Worm (Caenorhabditis elegans) whole organism, young adult: ENCODE results near the gene idpa-2.

Source experiments
- B0336.3 ChIP-seq: fragments of 200-800 bp; sonication (Bioruptor generic); IDR thresholded peaks from 2 replicates; pipeline ENCODE4 v1.3.6; 2022; ENCODE audit warnings: missing genetic modification characterization, missing compliant biosample characterization
- C06A6.2 ChIP-seq: fragments of 200-800 bp; sonication (Bioruptor generic); conservative IDR thresholded peaks from 2 replicates; pipeline ENCODE4 v1.3.6; 2022; ENCODE audit warnings: missing genetic modification characterization, missing compliant biosample characterization
- F10E7.11 ChIP-seq: sonication (generic microtip); optimal IDR thresholded peaks from 2 replicates; lab custom pipeline; 2017; ENCODE audit warnings: mild to moderate bottlenecking, missing genetic modification characterization, moderate library complexity, missing compliant biosample characterization
- F22D6.2 ChIP-seq: sonication (generic microtip); optimal IDR thresholded peaks from 2 replicates; lab custom pipeline; 2016; ENCODE audit warnings: mild to moderate bottlenecking, missing genetic modification characterization, missing compliant biosample characterization
- F23B12.7 ChIP-seq: sonication (generic microtip); optimal IDR thresholded peaks from 2 replicates; lab custom pipeline; 2017; ENCODE audit warnings: missing genetic modification characterization, mild to moderate bottlenecking, missing compliant biosample characterization, antibody characterized with exemption, moderate library complexity; ENCODE audit not compliant: insufficient read depth
- F33H1.4 ChIP-seq: fragments of 200-800 bp; sonication (Bioruptor generic); IDR thresholded peaks from 2 replicates; pipeline ENCODE4 v1.3.6; 2022; ENCODE audit warnings: missing genetic modification reagents, missing genetic modification characterization, missing compliant biosample characterization
- F52B5.7 ChIP-seq: sonication (generic microtip); optimal IDR thresholded peaks from 2 replicates; lab custom pipeline; 2016; ENCODE audit warnings: mild to moderate bottlenecking, missing genetic modification characterization, missing compliant biosample characterization
- F55B11.4 ChIP-seq: sonication (generic microtip); optimal IDR thresholded peaks from 2 replicates; lab custom pipeline; 2016; ENCODE audit warnings: missing compliant biosample characterization, missing genetic modification characterization, borderline replicate concordance; ENCODE audit not compliant: insufficient read depth
- F57A8.1 ChIP-seq: fragments of 200-800 bp; sonication (Bioruptor generic); optimal IDR thresholded peaks from 2 replicates; lab custom pipeline; 2018; ENCODE audit warnings: mild to moderate bottlenecking, missing genetic modification characterization, moderate library complexity, missing compliant biosample characterization
- K12H6.12 ChIP-seq: fragments of 200-800 bp; sonication (Bioruptor generic); optimal IDR thresholded peaks from 2 replicates; lab custom pipeline; 2018; ENCODE audit warnings: mild to moderate bottlenecking, missing genetic modification characterization, missing compliant biosample characterization
- Y53F4B.3 ChIP-seq: fragments of 200-800 bp; sonication (Bioruptor generic); IDR thresholded peaks from 2 replicates; pipeline ENCODE4 v1.3.6; 2022; ENCODE audit warnings: missing genetic modification reagents, missing genetic modification characterization, missing compliant biosample characterization
- Y95B8A.8 ChIP-seq: fragments of 200-800 bp; sonication (Bioruptor generic); IDR thresholded peaks from 2 replicates; pipeline ENCODE4 v1.3.6; 2022; ENCODE audit warnings: missing genetic modification reagents, missing genetic modification characterization, missing compliant biosample characterization
- ZK185.1 ChIP-seq: sonication (generic microtip); optimal IDR thresholded peaks from 2 replicates; lab custom pipeline; 2016; ENCODE audit warnings: mild to moderate bottlenecking, missing genetic modification characterization, missing compliant biosample characterization; ENCODE audit not compliant: poor library complexity, severe bottlenecking
- athp-1 ChIP-seq: sonication (generic microtip); optimal IDR thresholded peaks from 2 replicates; lab custom pipeline; 2017; ENCODE audit warnings: mild to moderate bottlenecking, missing genetic modification characterization, missing compliant biosample characterization
- attf-5 ChIP-seq: fragments of 200-800 bp; sonication (Bioruptor generic); optimal IDR thresholded peaks from 2 replicates; lab custom pipeline; 2018; ENCODE audit warnings: mild to moderate bottlenecking, missing genetic modification characterization, missing compliant biosample characterization
- cebp-2 ChIP-seq: fragments of 200-800 bp; sonication (Bioruptor generic); IDR thresholded peaks from 2 replicates; pipeline ENCODE4 v1.3.6; 2022; ENCODE audit warnings: missing genetic modification characterization, missing compliant biosample characterization
- ceh-27 ChIP-seq: fragments of 200-800 bp; sonication (Bioruptor generic); optimal IDR thresholded peaks from 2 replicates; lab custom pipeline; 2018; ENCODE audit warnings: mild to moderate bottlenecking, missing genetic modification characterization, moderate library complexity, missing compliant biosample characterization
- ceh-40 ChIP-seq: fragments of 200-800 bp; sonication (Bioruptor generic); IDR thresholded peaks from 2 replicates; pipeline ENCODE4 v1.3.6; 2022; ENCODE audit warnings: missing genetic modification characterization, missing compliant biosample characterization
- ceh-79 ChIP-seq: sonication (generic microtip); optimal IDR thresholded peaks from 2 replicates; lab custom pipeline; 2017; ENCODE audit warnings: mild to moderate bottlenecking, missing genetic modification characterization, missing compliant biosample characterization
- chd-7 ChIP-seq: sonication (generic microtip); optimal IDR thresholded peaks from 2 replicates; lab custom pipeline; 2016; ENCODE audit warnings: mild to moderate bottlenecking, missing genetic modification characterization, moderate library complexity, missing compliant biosample characterization
- dpl-1 ChIP-seq: fragments of 150-350 bp; optimal IDR thresholded peaks from 2 replicates; lab custom pipeline; 2014; ENCODE audit warnings: missing biosample characterization, missing genetic modification reagents, missing genetic modification characterization
- efl-1 ChIP-seq: fragments of 150-350 bp; optimal IDR thresholded peaks from 2 replicates; lab custom pipeline; 2014; ENCODE audit warnings: missing biosample characterization, missing genetic modification reagents, missing genetic modification characterization
- egrh-3 ChIP-seq: fragments of 200-800 bp; sonication (Bioruptor generic); IDR thresholded peaks from 2 replicates; pipeline ENCODE4 v1.3.6; 2022; ENCODE audit warnings: missing genetic modification reagents, missing genetic modification characterization, missing compliant biosample characterization
- hmg-20 ChIP-seq: fragments of 200-800 bp; sonication (Bioruptor generic); IDR thresholded peaks from 2 replicates; pipeline ENCODE4 v1.3.6; 2022; ENCODE audit warnings: missing genetic modification reagents, missing genetic modification characterization, missing compliant biosample characterization
- let-607 ChIP-seq, 2 experiments: fragments of 200-800 bp in 1 of 2; sonication (Bioruptor generic) in 1 of 2; sonication (generic microtip) in 1 of 2; optimal IDR thresholded peaks; 2 replicates each; lab custom pipeline; 2016 to 2018; ENCODE audit warnings: mild to moderate bottlenecking in 2 of 2, missing compliant biosample characterization in 2 of 2, missing genetic modification characterization in 2 of 2, moderate library complexity in 2 of 2, missing genotype in 1 of 2
- madf-10 ChIP-seq: sonication (generic microtip); optimal IDR thresholded peaks from 2 replicates; lab custom pipeline; 2016; ENCODE audit warnings: mild to moderate bottlenecking, missing genetic modification characterization, missing compliant biosample characterization
- mcd-1 ChIP-seq: fragments of 200-800 bp; sonication (Bioruptor generic); IDR thresholded peaks from 2 replicates; pipeline ENCODE4 v1.3.6; 2022; ENCODE audit warnings: missing genetic modification reagents, missing genetic modification characterization, missing compliant biosample characterization
- mes-4 ChIP-seq: sonication (generic microtip); optimal IDR thresholded peaks from 2 replicates; lab custom pipeline; 2016; ENCODE audit warnings: missing genotype, missing genetic modification characterization, missing compliant biosample characterization
- nhr-120 ChIP-seq: fragments of 200-800 bp; sonication (Bioruptor generic); IDR thresholded peaks from 2 replicates; pipeline ENCODE4 v1.3.6; 2022; ENCODE audit warnings: missing genetic modification characterization, missing compliant biosample characterization
- nhr-80 ChIP-seq: sonication (generic microtip); optimal IDR thresholded peaks from 2 replicates; lab custom pipeline; 2016; ENCODE audit warnings: missing genetic modification characterization, missing compliant biosample characterization
- pha-4 ChIP-seq: fragments of 150-350 bp; sonication (generic microtip); optimal IDR thresholded peaks from 2 replicates; lab custom pipeline; 2014; ENCODE audit warnings: missing biosample characterization, missing genetic modification reagents, missing genetic modification characterization
- sdz-38 ChIP-seq: sonication (generic microtip); optimal IDR thresholded peaks from 2 replicates; lab custom pipeline; 2016; ENCODE audit warnings: missing genotype, missing genetic modification characterization, missing compliant biosample characterization
- sea-2 ChIP-seq: fragments of 200-800 bp; sonication (Bioruptor generic); IDR thresholded peaks from 2 replicates; pipeline ENCODE4 v1.3.6; 2022; ENCODE audit warnings: missing genetic modification characterization, missing compliant biosample characterization
- snpc-1.3 ChIP-seq: sonication (generic microtip); optimal IDR thresholded peaks from 2 replicates; lab custom pipeline; 2017; ENCODE audit warnings: missing genetic modification characterization, mild to moderate bottlenecking, missing compliant biosample characterization, antibody characterized with exemption, moderate library complexity, missing genotype, missing genetic modification reagents; ENCODE audit not compliant: insufficient read depth
- somi-1 ChIP-seq: fragments of 200-800 bp; sonication (Bioruptor generic); optimal IDR thresholded peaks from 2 replicates; lab custom pipeline; 2018; ENCODE audit warnings: mild to moderate bottlenecking, missing genetic modification characterization, missing compliant biosample characterization
- zfh-2 ChIP-seq: fragments of 200-800 bp; sonication (Bioruptor generic); conservative IDR thresholded peaks from 2 replicates; pipeline ENCODE4 v1.3.6; 2022; ENCODE audit warnings: missing genetic modification reagents, missing genetic modification characterization, missing compliant biosample characterization
- ztf-18 ChIP-seq: sonication (generic microtip); optimal IDR thresholded peaks from 2 replicates; lab custom pipeline; 2016; ENCODE audit warnings: missing genotype, mild to moderate bottlenecking, missing genetic modification characterization, missing compliant biosample characterization

The idpa-2 gene

DNA sequence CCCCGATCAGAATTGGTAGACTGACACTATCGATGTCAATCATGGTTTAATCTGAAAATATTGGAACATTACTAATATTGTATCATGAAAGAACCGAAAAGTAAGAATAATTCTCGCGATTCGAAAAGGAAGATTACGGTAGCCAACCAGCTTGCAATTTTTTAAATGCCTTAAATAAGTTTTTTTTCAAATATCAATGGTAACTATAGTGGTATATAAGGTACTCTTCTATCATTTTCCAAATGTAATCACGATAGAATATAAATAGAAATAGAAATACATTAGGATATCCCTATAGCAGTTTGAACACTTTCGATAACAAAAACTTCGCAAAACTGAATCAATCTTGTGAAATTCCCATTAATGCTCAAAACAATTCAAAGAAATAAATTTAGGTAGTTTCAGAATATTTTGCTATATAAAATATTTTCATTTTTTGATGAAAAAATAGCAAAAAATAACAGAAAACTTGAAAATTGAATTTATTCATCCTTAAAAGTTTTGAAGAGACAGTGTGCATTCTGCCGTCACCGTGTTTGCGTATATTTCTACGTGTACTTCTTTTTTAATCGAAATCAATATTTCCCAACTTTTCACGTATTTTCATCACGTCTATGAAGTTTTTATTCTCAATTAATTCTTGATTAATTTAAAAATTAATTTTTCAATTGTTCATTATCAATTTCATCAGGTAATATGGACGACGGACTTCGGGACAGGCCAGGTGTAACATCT lies 18.3 kb upstream of the idpa-2 start, which contains the start of the genes F46C5.9 and rer-1:
Gene F46C5.9, minus strand, starts transcription at position 51 of the 735 bp plus-strand sequence.
Gene rer-1, plus strand, starts transcription at position 692 of the 735 bp plus-strand sequence.
- no peak for TF ChIP-seq ceh-79
- TF ChIP-seq sea-2 (GFP tag; lab: Robert Waterston, UW) = no peak
- no peak for TF ChIP-seq sdz-38 (tag; lab: Kevin White, UChicago)
- no peak for TF ChIP-seq pha-4 (tag; lab: Kevin White, UChicago)
- TF ChIP-seq snpc-1.3 (tag; lab: Kevin White, UChicago) = peak; percentile 8
- no peak for TF ChIP-seq F33H1.4 (GFP tag; lab: Robert Waterston, UW)
- TF ChIP-seq mes-4 (tag; lab: Kevin White, UChicago) = no peak
- no peak for TF ChIP-seq F23B12.7 (tag; lab: Kevin White, UChicago)
- TF ChIP-seq chd-7 (tag; lab: Kevin White, UChicago) = no peak
- TF ChIP-seq attf-5 = peak; percentile 38
- TF ChIP-seq let-607 (tag; optimal IDR thresholded peaks at IDR 0.05; lab: Kevin White, UChicago) = peak; percentile 4 to 84
- no peak for TF ChIP-seq Y95B8A.8 (GFP tag; lab: Robert Waterston, UW)
- TF ChIP-seq nhr-120 (GFP tag; lab: Robert Waterston, UW) = no peak
- TF ChIP-seq mcd-1 = no peak
- TF ChIP-seq dpl-1 (GFP tag; lab: Kevin White, UChicago) = no peak
- TF ChIP-seq somi-1 (GFP tag; lab: Kevin White, UChicago) = no peak
- TF ChIP-seq B0336.3 (GFP tag; lab: Robert Waterston, UW) = no peak
- TF ChIP-seq athp-1 = no peak
- TF ChIP-seq F52B5.7 = no peak
- TF ChIP-seq, all 124 proteins: peak for 3

DNA sequence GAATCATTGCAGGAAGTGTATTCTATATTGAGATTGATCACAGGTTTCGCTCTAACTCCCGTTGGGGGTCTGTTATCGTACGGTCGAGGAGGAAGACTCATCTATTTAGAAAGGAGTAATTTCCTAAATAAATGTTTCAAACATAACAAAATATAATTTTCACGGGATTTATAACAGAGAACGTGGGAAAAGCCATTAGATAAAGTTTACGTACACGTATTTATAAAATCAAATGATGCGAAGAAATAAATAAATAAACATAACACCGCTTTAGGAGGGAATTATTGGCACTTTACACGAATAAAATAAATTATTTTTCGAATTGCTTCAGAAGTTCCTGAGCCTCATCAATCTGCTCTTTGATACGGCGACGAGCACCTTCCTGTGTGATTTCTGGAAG lies 15.9 kb upstream of the idpa-2 start, which contains the start of gene F07H5.10:
Gene F07H5.10, minus strand, starts transcription at position 101 of the 400 bp plus-strand sequence.
- TF ChIP-seq ceh-40 (GFP tag; lab: Robert Waterston, UW) (no peak), F55B11.4 (tag; lab: Kevin White, UChicago) (no peak)
- TF ChIP-seq, all 124 proteins: peak for 0

DNA sequence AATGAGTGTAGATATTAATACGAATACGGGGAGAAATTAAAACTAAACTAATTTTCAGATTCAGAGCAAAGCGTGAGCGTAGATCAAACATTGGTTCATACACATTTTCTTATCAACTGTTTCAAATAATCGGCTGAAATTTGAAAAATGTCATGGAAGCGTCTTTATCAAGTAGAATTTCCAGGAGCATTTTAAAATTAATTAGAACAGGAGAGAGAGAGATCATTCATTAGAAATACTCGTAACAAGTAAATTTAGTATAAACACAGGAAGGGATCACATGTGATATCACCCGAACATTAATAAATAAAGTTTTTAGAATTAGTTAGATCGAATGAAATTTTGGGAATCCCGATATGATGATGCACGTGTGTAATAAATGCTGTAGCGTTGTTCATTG lies 14.4 kb upstream of the idpa-2 start, which contains the start of gene pho-13:
Gene pho-13, minus strand, starts transcription at position 101 of the 400 bp plus-strand sequence.
- TF ChIP-seq F10E7.11 = no peak
- peak; percentile 46 for TF ChIP-seq nhr-80

DNA sequence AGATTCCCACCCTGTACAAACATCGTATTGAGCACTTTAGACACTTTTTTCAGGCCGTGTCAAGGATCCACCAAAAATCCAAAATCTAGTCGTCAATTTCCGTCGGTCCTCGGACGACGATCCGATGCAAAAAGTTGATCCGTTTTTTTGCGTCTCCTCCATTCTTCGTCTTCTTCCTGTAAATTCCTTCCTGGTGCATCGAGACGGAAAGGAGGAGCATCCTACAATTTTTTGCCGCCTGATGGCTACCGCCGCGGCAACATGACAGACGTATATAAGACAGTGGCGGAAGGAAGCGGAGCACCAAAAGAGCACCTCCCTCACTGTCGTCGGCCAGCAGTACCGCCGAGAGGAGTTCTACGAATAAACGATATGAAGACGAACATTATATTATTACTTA lies 8.3 kb upstream of the idpa-2 start, which contains the start of gene appg-2:
Gene appg-2, plus strand, starts transcription at position 301 of the 400 bp plus-strand sequence.
- TF ChIP-seq zfh-2 (0 out of 2 replicates have a peak, but pooled peaks have one; percentile 17), F52B5.7 (no peak)

DNA sequence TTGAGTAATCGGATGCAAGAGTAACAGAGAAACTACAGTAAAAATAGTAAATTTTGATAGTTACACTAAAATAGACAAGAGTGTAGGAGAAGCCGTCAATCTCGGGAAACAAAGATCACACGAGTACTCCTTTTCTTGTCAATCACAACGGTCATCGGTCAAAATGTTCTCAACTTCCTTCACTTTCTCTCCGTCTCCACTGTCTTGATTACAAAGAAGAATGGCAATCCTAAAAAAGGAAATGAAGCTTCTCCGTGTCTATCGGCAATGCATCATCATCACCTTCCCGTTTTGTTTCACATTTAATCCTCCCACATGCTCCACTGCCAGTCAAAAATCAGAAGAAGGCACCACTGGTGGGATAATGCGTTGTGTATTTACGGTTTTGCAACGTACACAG lies 7.2 kb upstream of the idpa-2 start:
- TF ChIP-seq cebp-2 (0 out of 2 replicates have a peak, but pooled peaks have one; percentile 31), dpl-1 (GFP tag; lab: Kevin White, UChicago) (no peak)

DNA sequence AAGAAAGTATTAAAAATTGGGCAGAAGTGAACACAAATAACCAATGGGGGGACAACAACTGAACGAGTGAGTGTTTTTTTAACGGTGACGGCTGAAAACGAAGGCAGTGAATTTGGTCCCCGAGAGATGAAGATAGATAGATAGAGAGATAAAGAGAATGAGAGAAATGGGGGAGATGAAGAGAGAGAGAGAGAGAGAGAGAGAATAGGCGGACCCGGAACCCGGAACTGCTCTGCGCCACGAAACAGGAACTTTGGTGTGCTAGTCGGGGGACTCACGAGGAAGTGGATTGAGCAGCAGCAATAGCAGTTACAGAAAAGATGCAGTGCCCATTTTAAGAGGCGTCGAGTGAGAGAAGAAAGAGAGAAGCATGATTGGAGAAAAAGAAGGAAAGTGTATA lies 3.9 kb upstream of the idpa-2 start:
- TF ChIP-seq ceh-27 (GFP tag; lab: Kevin White, UChicago) (peak; percentile 79), C06A6.2 (GFP tag; lab: Robert Waterston, UW) (0 out of 2 replicates have a peak, but pooled peaks have one; percentile 17), efl-1 (GFP tag; lab: Kevin White, UChicago) (no peak), let-607 (tag; optimal IDR thresholded peaks at IDR 0.05; lab: Kevin White, UChicago) (no peak), ztf-18 (tag; lab: Kevin White, UChicago) (peak; percentile 5), chd-7 (tag; lab: Kevin White, UChicago) (peak; percentile 66), F57A8.1 (GFP tag; lab: Kevin White, UChicago) (no peak), F22D6.2 (tag; lab: Kevin White, UChicago) (no peak), egrh-3 (GFP tag; lab: Robert Waterston, UW) (peak; percentile 41; the same call in 1 of the 2 replicates), somi-1 (GFP tag; lab: Kevin White, UChicago) (peak; percentile 63), madf-10 (tag; lab: Kevin White, UChicago) (peak; percentile 8), attf-5 (peak; percentile 26), ZK185.1 (tag; lab: Kevin White, UChicago) (peak; percentile 31), hmg-20 (GFP tag; lab: Robert Waterston, UW) (0 out of 2 replicates have a peak, but pooled peaks have one; percentile 17), K12H6.12 (tag; lab: Kevin White, UChicago) (peak; percentile 94), F10E7.11 (no peak), Y53F4B.3 (GFP tag; lab: Robert Waterston, UW) (no peak)
- TF ChIP-seq, all 124 proteins: peak for 11
